Worm (Caenorhabditis elegans) whole organism, L4/young adult: ENCODE results near the gene C45B11.5.

ENCODE experiments used
- W03F9.2 ChIP-seq: fragments of 150-350 bp; optimal IDR thresholded peaks from 2 replicates; lab custom pipeline; 2014; ENCODE audit warnings: missing biosample characterization, missing genetic modification characterization
- dao-5 ChIP-seq: sonication (generic microtip); optimal IDR thresholded peaks from 2 replicates; lab custom pipeline; 2016; ENCODE audit warnings: missing genotype, missing genetic modification characterization, moderate library complexity, missing compliant biosample characterization
- him-1 ChIP-seq: sonication (generic microtip); optimal IDR thresholded peaks from 2 replicates; lab custom pipeline; 2016; ENCODE audit warnings: missing genotype, missing genetic modification reagents, missing genetic modification characterization, missing compliant biosample characterization

- no peak for TF ChIP-seq W03F9.2 (tag; lab: Kevin White, UChicago)
- TF ChIP-seq dao-5 (tag; lab: Kevin White, UChicago): no peak
- no peak for TF ChIP-seq him-1 (tag; lab: Kevin White, UChicago)
These were observed 1.6 kb upstream of the C45B11.5 start, which contains the start of gene C45B11.9 for ce11 chrV:11040020-11040419.
